Fruit fly (Drosophila melanogaster) whole organism, embryonic: ENCODE measurements around the gene Spc105R.

Experiments
- Aef1 ChIP-seq: fragments of 200-800 bp; sonication (Bioruptor generic); IDR thresholded peaks from 3 replicates; pipeline ENCODE4 v1.3.6; 2022; ENCODE audit warnings: missing biosample characterization, missing genetic modification characterization
- Antp ChIP-seq: fragments of 200-800 bp; sonication (Bioruptor generic); optimal IDR thresholded peaks from 3 replicates; lab custom pipeline; 2016; ENCODE audit warnings: missing biosample characterization, missing genetic modification characterization
- C15 ChIP-seq: fragments of 200-800 bp; sonication (Bioruptor generic); IDR thresholded peaks from 3 replicates; pipeline ENCODE4 v1.3.6; 2022; ENCODE audit warnings: missing biosample characterization, missing genetic modification characterization
- CG10274 ChIP-seq: fragments of 200-800 bp; sonication (Bioruptor generic); optimal IDR thresholded peaks from 3 replicates; lab custom pipeline; 2017; ENCODE audit warnings: missing biosample characterization, mild to moderate bottlenecking, missing genetic modification characterization
- CG1233 ChIP-seq: fragments of 200-800 bp; sonication (Bioruptor generic); optimal IDR thresholded peaks from 4 replicates; lab custom pipeline; 2018; ENCODE audit warnings: missing biosample characterization, mild to moderate bottlenecking, missing genetic modification characterization
- CG13287 ChIP-seq: fragments of 200-800 bp; sonication (Bioruptor generic); IDR thresholded peaks from 2 replicates; pipeline ENCODE4 v1.3.6; 2022; ENCODE audit warnings: missing biosample characterization, missing genetic modification characterization; ENCODE audit not compliant: partially characterized antibody
- CG13424 ChIP-seq: fragments of 200-800 bp; sonication (Bioruptor generic); optimal IDR thresholded peaks from 2 replicates; lab custom pipeline; 2019; ENCODE audit warnings: missing biosample characterization, mild to moderate bottlenecking, missing genetic modification characterization, moderate library complexity
- CG13894 ChIP-seq: fragments of 200-800 bp; sonication (Bioruptor generic); optimal IDR thresholded peaks from 3 replicates; lab custom pipeline; 2018; ENCODE audit warnings: missing biosample characterization, mild to moderate bottlenecking, missing genetic modification characterization, moderate library complexity
- CG15073 ChIP-seq: fragments of 200-800 bp; sonication (Bioruptor generic); optimal IDR thresholded peaks from 2 replicates; lab custom pipeline; 2016; ENCODE audit warnings: missing biosample characterization, missing genetic modification characterization
- CG15479 ChIP-seq: fragments of 200-800 bp; sonication (Bioruptor generic); optimal IDR thresholded peaks from 3 replicates; lab custom pipeline; 2019; ENCODE audit warnings: missing biosample characterization, mild to moderate bottlenecking, missing genetic modification characterization, moderate library complexity
- CG2875 ChIP-seq: fragments of 200-800 bp; sonication (Bioruptor generic); optimal IDR thresholded peaks from 2 replicates; lab custom pipeline; 2017; ENCODE audit warnings: missing biosample characterization, mild to moderate bottlenecking, missing genetic modification characterization, missing genetic modification reagents
- CG31365 ChIP-seq: fragments of 200-800 bp; sonication (Bioruptor generic); optimal IDR thresholded peaks from 2 replicates; lab custom pipeline; 2018; ENCODE audit warnings: missing biosample characterization, mild to moderate bottlenecking, missing genetic modification characterization
- CG32772 ChIP-seq: fragments of 200-800 bp; sonication (Bioruptor generic); IDR thresholded peaks from 2 replicates; pipeline ENCODE4 v1.3.6; 2022; ENCODE audit warnings: missing biosample characterization, missing genetic modification characterization
- CG4404 ChIP-seq: fragments of 200-800 bp; sonication (Bioruptor generic); IDR thresholded peaks from 2 replicates; pipeline ENCODE4 v1.3.6; 2022; ENCODE audit warnings: missing biosample characterization, missing genetic modification characterization
- CG4854 ChIP-seq: fragments of 200-800 bp; sonication (Bioruptor generic); optimal IDR thresholded peaks from 2 replicates; lab custom pipeline; 2016; ENCODE audit warnings: missing biosample characterization, missing genetic modification characterization, inconsistent platforms
- CG5180 ChIP-seq: fragments of 200-800 bp; sonication (Bioruptor generic); optimal IDR thresholded peaks from 3 replicates; lab custom pipeline; 2017; ENCODE audit warnings: missing biosample characterization, missing genetic modification characterization, mild to moderate bottlenecking, moderate library complexity, missing genetic modification reagents
- CG6654 ChIP-seq: fragments of 200-800 bp; sonication (Bioruptor generic); optimal IDR thresholded peaks from 2 replicates; lab custom pipeline; 2017; ENCODE audit warnings: missing biosample characterization, mild to moderate bottlenecking, missing genetic modification characterization
- CG7786 ChIP-seq: fragments of 200-800 bp; sonication (Bioruptor generic); optimal IDR thresholded peaks from 2 replicates; lab custom pipeline; 2016; ENCODE audit warnings: missing biosample characterization, missing genetic modification characterization
- CG7839 ChIP-seq: fragments of 200-800 bp; sonication (Bioruptor generic); optimal IDR thresholded peaks from 3 replicates; lab custom pipeline; 2018; ENCODE audit warnings: missing biosample characterization, mild to moderate bottlenecking, missing genetic modification characterization, moderate library complexity
- CG8281 ChIP-seq: fragments of 200-800 bp; sonication (Bioruptor generic); optimal IDR thresholded peaks from 2 replicates; lab custom pipeline; 2018; ENCODE audit warnings: missing biosample characterization, mild to moderate bottlenecking, missing genetic modification characterization, moderate library complexity
- Dek ChIP-seq: fragments of 200-800 bp; sonication (Bioruptor generic); optimal IDR thresholded peaks from 3 replicates; lab custom pipeline; 2019; ENCODE audit warnings: missing biosample characterization, mild to moderate bottlenecking, missing genetic modification characterization, moderate library complexity
- Dip2 ChIP-seq: fragments of 200-800 bp; sonication (Bioruptor generic); IDR thresholded peaks from 2 replicates; pipeline ENCODE4 v1.3.6; 2022; ENCODE audit warnings: missing biosample characterization, missing genetic modification characterization
- HLHmδ ChIP-seq: fragments of 200-800 bp; sonication (Bioruptor generic); optimal IDR thresholded peaks from 2 replicates; lab custom pipeline; 2018; ENCODE audit warnings: missing biosample characterization, mild to moderate bottlenecking, missing genetic modification characterization, moderate library complexity
- Hr3 ChIP-seq: fragments of 200-800 bp; sonication (Bioruptor generic); optimal IDR thresholded peaks from 3 replicates; lab custom pipeline; 2016; ENCODE audit warnings: missing biosample characterization, missing genetic modification characterization
- Meics ChIP-seq: fragments of 200-800 bp; sonication (Bioruptor generic); optimal IDR thresholded peaks from 2 replicates; lab custom pipeline; 2017; ENCODE audit warnings: missing biosample characterization, mild to moderate bottlenecking, missing genetic modification characterization
- Myb ChIP-seq: fragments of 200-800 bp; sonication (Bioruptor generic); optimal IDR thresholded peaks from 2 replicates; lab custom pipeline; 2016; ENCODE audit warnings: missing biosample characterization, missing genetic modification characterization
- Pdp1 ChIP-seq, 2 experiments: fragments of 200-800 bp; sonication (Bioruptor generic); optimal IDR thresholded peaks; 3 replicates each; lab custom pipeline; 2016; ENCODE audit warnings: missing biosample characterization in 2 of 2, missing genetic modification characterization in 2 of 2, mild to moderate bottlenecking in 1 of 2, moderate library complexity in 1 of 2
- aop ChIP-seq: fragments of 200-800 bp; sonication (Bioruptor generic); IDR thresholded peaks from 2 replicates; pipeline ENCODE4 v1.3.6; 2022; ENCODE audit warnings: missing biosample characterization, missing genetic modification characterization
- cad ChIP-seq: fragments of >200 bp; optimal IDR thresholded peaks from 2 replicates; lab custom pipeline; 2017; ENCODE audit warnings: missing biosample characterization, missing genetic modification characterization
- ci ChIP-seq: fragments of 200-800 bp; sonication (Bioruptor generic); IDR thresholded peaks from 3 replicates; pipeline ENCODE4 v1.3.6; 2022; ENCODE audit warnings: missing biosample characterization, missing genetic modification characterization
- dimm ChIP-seq: fragments of 200-800 bp; sonication (Bioruptor generic); IDR thresholded peaks from 2 replicates; pipeline ENCODE4 v1.3.6; 2022; ENCODE audit warnings: missing biosample characterization, missing genetic modification characterization
- dm ChIP-seq: fragments of 200-800 bp; sonication (Bioruptor generic); optimal IDR thresholded peaks from 3 replicates; lab custom pipeline; 2016; ENCODE audit warnings: missing biosample characterization, missing genetic modification characterization
- gce ChIP-seq: fragments of 200-800 bp; sonication (Bioruptor generic); IDR thresholded peaks from 3 replicates; pipeline ENCODE4 v1.3.6; 2022; ENCODE audit warnings: missing biosample characterization, missing genetic modification characterization
- gcm2 ChIP-seq: fragments of 200-800 bp; sonication (Bioruptor generic); optimal IDR thresholded peaks from 2 replicates; lab custom pipeline; 2016; ENCODE audit warnings: missing biosample characterization, missing genetic modification characterization
- gem ChIP-seq: fragments of 200-800 bp; sonication (Bioruptor generic); optimal IDR thresholded peaks from 2 replicates; lab custom pipeline; 2019; ENCODE audit warnings: missing biosample characterization, mild to moderate bottlenecking, missing genetic modification characterization, moderate library complexity
- gsb ChIP-seq: fragments of 200-800 bp; sonication (Bioruptor generic); IDR thresholded peaks from 2 replicates; pipeline ENCODE4 v1.3.6; 2022; ENCODE audit warnings: missing biosample characterization, missing genetic modification characterization
- hb ChIP-seq: fragments of 200-800 bp; sonication (Bioruptor generic); IDR thresholded peaks from 3 replicates; pipeline ENCODE4 v1.3.6; 2022; ENCODE audit warnings: missing biosample characterization, missing genetic modification characterization; ENCODE audit not compliant: partially characterized antibody
- lilli ChIP-seq: fragments of 200-800 bp; sonication (Bioruptor generic); optimal IDR thresholded peaks from 3 replicates; lab custom pipeline; 2016; ENCODE audit warnings: missing biosample characterization, missing genetic modification characterization
- mirr ChIP-seq: fragments of 200-800 bp; sonication (Bioruptor generic); optimal IDR thresholded peaks from 3 replicates; lab custom pipeline; 2018; ENCODE audit warnings: missing biosample characterization, mild to moderate bottlenecking, missing genetic modification characterization
- otp ChIP-seq: fragments of 200-800 bp; sonication (Bioruptor generic); IDR thresholded peaks from 3 replicates; pipeline ENCODE4, ENCODE4 v1.3.6; 2022; ENCODE audit warnings: missing biosample characterization, missing genetic modification characterization
- pita ChIP-seq: fragments of 200-800 bp; sonication (Bioruptor generic); optimal IDR thresholded peaks from 2 replicates; lab custom pipeline; 2017; ENCODE audit warnings: missing biosample characterization, mild to moderate bottlenecking, missing genetic modification characterization
- psq ChIP-seq: fragments of 200-800 bp; sonication (Bioruptor generic); optimal IDR thresholded peaks from 2 replicates; lab custom pipeline; 2017; ENCODE audit warnings: missing biosample characterization, missing genetic modification characterization
- sima ChIP-seq: fragments of 200-800 bp; sonication (Bioruptor generic); optimal IDR thresholded peaks from 2 replicates; lab custom pipeline; 2016; ENCODE audit warnings: missing biosample characterization, missing genetic modification characterization
- sna ChIP-seq: fragments of 200-800 bp; sonication (Bioruptor generic); IDR thresholded peaks from 2 replicates; pipeline ENCODE4 v1.3.6; 2022; ENCODE audit warnings: missing biosample characterization, missing genetic modification characterization; ENCODE audit not compliant: partially characterized antibody
- tgo ChIP-seq: fragments of 200-800 bp; sonication (Bioruptor generic); IDR thresholded peaks from 3 replicates; pipeline ENCODE4 v1.3.6; 2022; ENCODE audit warnings: missing biosample characterization, missing genetic modification characterization
- tx ChIP-seq: fragments of 200-800 bp; sonication (Bioruptor generic); optimal IDR thresholded peaks from 2 replicates; lab custom pipeline; 2016; ENCODE audit warnings: missing biosample characterization, missing genetic modification characterization
- usp ChIP-seq: fragments of >200 bp; optimal IDR thresholded peaks from 2 replicates; lab custom pipeline; 2017; ENCODE audit warnings: missing biosample characterization, missing genetic modification characterization

The Spc105R gene

DNA sequence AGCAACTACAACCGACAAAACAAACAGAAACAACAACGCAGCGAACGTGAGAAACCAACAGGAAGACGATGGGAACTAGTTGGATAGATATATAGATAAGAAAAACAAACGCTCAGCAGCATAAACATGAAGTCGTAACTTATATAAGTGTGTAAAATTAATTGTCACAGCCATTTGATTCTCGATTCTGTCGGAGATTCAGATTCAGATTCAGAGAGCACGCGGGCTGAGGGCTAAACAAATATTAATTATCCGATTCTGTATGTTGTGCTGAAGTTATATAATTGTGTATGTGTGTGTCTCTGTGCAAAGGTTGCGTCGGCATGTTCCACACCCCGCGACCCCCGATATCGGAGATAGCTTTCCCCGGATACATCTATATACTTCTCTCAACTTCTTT, 33.9 kb downstream of the Spc105R start:
- no peak for TF ChIP-seq Meics (GFP tag; lab: Kevin White, UChicago)
- peak in 1 of 2 experiments; percentile 91 for TF ChIP-seq Pdp1 (GFP tag; optimal IDR thresholded peaks at IDR 0.05; lab: Kevin White, UChicago)

DNA sequence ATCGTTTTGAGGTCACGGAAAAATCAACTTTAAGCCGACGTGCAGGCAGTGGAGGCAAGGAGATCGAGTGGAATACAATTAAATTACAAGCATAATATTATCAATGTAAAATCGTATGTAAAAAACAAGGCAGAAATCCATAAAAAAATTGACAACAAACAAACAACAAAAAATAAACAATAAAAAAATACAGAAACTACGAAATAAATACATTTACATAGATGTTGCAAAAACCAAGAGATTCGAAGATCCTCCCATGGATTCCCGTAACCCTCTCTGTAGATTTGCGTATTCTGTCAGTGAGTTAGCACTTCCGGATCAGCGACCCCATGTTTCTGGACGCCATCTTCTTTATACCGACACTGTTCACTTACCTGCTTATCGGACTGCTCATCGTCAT, 35.7 kb downstream of the Spc105R start, which contains the start of gene CG3288:
Gene CG3288 (plus strand): TSS at position 301 of the 400 bp plus-strand sequence.
- no peak for TF ChIP-seq CG2875 (GFP tag; lab: Kevin White, UChicago)
- no peak for TF ChIP-seq CG13287 (GFP tag; lab: Robert Waterston, UW)
- no peak for TF ChIP-seq sima (GFP tag; lab: Kevin White, UChicago)
- no peak for TF ChIP-seq gce (GFP tag; lab: Robert Waterston, UW)
- no peak for TF ChIP-seq CG6654 (GFP tag; lab: Kevin White, UChicago)
- TF ChIP-seq usp (GFP tag; lab: Kevin White, UChicago), result no peak
- no peak for TF ChIP-seq CG32772 (GFP tag; lab: Robert Waterston, UW)
- TF ChIP-seq CG31365, result no peak
- TF ChIP-seq CG4404 (GFP tag; lab: Robert Waterston, UW), result no peak

DNA sequence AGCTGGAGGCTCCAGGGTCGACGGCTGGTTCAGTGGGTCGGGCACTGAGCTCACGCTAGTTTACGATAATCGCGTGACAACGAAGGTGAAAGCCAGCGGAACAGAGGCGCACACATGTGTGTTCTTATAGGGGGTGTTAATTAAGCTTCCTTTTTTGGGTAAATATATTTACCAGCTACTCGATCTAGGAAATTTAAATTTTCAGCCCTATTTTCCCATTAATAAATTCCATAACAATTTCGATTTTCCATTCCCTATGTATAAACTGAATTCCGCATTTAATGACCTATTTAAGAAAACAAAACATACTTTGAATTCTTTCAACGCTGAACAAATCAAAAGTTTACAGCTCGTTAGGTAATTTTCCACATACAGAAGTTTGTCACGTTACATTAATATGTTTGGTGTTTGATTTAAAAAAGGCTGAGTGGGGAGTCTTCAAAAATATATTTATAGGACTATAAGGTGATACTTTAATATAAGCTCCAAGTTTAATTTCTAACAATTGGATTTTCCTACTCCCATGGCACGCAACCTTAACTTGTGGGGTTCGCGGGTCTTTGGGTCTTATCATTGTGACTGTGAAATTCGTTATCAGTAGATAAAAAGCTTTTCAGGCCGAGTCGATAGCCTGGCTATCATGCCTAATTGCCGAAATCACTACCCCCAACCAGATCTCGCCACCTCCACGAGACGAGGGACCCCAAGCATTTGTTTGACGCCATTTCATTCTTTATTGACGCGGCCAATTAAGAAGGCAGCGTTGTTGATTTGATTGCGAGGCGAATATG, 37.0 kb downstream of the Spc105R start, which contains the start of gene CG13255:
Gene CG13255 (plus strand): TSS at position 449 of the 791 bp plus-strand sequence.
- TF ChIP-seq cad (GFP tag; lab: Kevin White, UChicago) (no peak), sna (GFP tag; lab: Robert Waterston, UW) (no peak), tx (GFP tag; lab: Kevin White, UChicago) (peak; percentile 13), CG15479 (GFP tag; lab: Kevin White, UChicago) (no peak), gsb (GFP tag; lab: Robert Waterston, UW) (no peak), psq (GFP tag; lab: Kevin White, UChicago) (no peak), hb (no peak), pita (no peak), HLHmδ (GFP tag; lab: Kevin White, UChicago) (no peak), CG8281 (no peak), Antp (GFP tag; lab: Kevin White, UChicago) (peak; percentile 23), Dek (tag; lab: Kevin White, UChicago) (peak; percentile 48), Dip2 (GFP tag; lab: Robert Waterston, UW) (no peak), CG15073 (GFP tag; lab: Kevin White, UChicago) (no peak), Hr3 (peak; percentile 33), CG10274 (GFP tag; lab: Kevin White, UChicago) (peak; percentile 42), CG13424 (tag; lab: Kevin White, UChicago) (peak; percentile 54), C15 (GFP tag; lab: Robert Waterston, UW) (no peak), mirr (GFP tag; lab: Kevin White, UChicago) (no peak), lilli (GFP tag; lab: Kevin White, UChicago) (peak; percentile 59), ci (no peak), CG7839 (tag; lab: Kevin White, UChicago) (peak; percentile 53), CG4854 (no peak), dm (GFP tag; lab: Kevin White, UChicago) (no peak), CG5180 (GFP tag; lab: Kevin White, UChicago) (no peak), otp (no peak), tgo (GFP tag; lab: Robert Waterston, UW) (no peak), gcm2 (no peak), dimm (no peak), CG1233 (GFP tag; lab: Kevin White, UChicago) (peak; percentile 13), CG7786 (GFP tag; lab: Kevin White, UChicago) (peak; percentile 45), Myb (GFP tag; lab: Kevin White, UChicago) (peak; percentile 36), Aef1 (GFP tag; lab: Robert Waterston, UW) (no peak), aop (no peak), CG13894 (no peak), gem (tag; lab: Kevin White, UChicago) (peak; percentile 66)
